Fruit fly (Drosophila melanogaster) whole organism, embryonic: ENCODE measurements around the gene Tmx3.

ENCODE experiments used
- B-H1 ChIP-seq: fragments of 200-800 bp; sonication (Bioruptor generic); IDR thresholded peaks from 3 replicates; pipeline ENCODE4 v1.3.6; 2022; ENCODE audit warnings: missing biosample characterization, missing genetic modification characterization
- Bteb2 ChIP-seq: fragments of 200-800 bp; sonication (Bioruptor generic); optimal IDR thresholded peaks from 2 replicates; lab custom pipeline; 2016; ENCODE audit warnings: missing biosample characterization, missing genetic modification characterization
- CG10366 ChIP-seq: fragments of 200-800 bp; sonication (Bioruptor generic); IDR thresholded peaks from 2 replicates; pipeline ENCODE4 v1.3.6; 2022; ENCODE audit warnings: missing biosample characterization, missing genetic modification characterization
- CG10431 ChIP-seq: fragments of 200-800 bp; sonication (Bioruptor generic); optimal IDR thresholded peaks from 3 replicates; lab custom pipeline; 2018; ENCODE audit warnings: missing biosample characterization, mild to moderate bottlenecking, missing genetic modification characterization
- CG10654 ChIP-seq: fragments of 200-800 bp; sonication (Bioruptor generic); optimal IDR thresholded peaks from 2 replicates; lab custom pipeline; 2016; ENCODE audit warnings: missing biosample characterization, missing genetic modification characterization
- CG10959 ChIP-seq: fragments of 200-800 bp; sonication (Bioruptor generic); IDR thresholded peaks from 2 replicates; pipeline ENCODE4 v1.3.6; 2022; ENCODE audit warnings: missing biosample characterization, missing genetic modification characterization
- CG11504 ChIP-seq: fragments of 200-800 bp; sonication (Bioruptor generic); optimal IDR thresholded peaks from 3 replicates; lab custom pipeline; 2019; ENCODE audit warnings: missing biosample characterization, mild to moderate bottlenecking, missing genetic modification characterization, moderate library complexity
- CG11695 ChIP-seq: fragments of 200-800 bp; sonication (Bioruptor generic); IDR thresholded peaks from 3 replicates; pipeline ENCODE4 v1.3.6; 2022; ENCODE audit warnings: missing biosample characterization, missing genetic modification characterization
- CG12071 ChIP-seq: fragments of 200-800 bp; sonication (Bioruptor generic); optimal IDR thresholded peaks from 3 replicates; lab custom pipeline; 2018; ENCODE audit warnings: missing biosample characterization, mild to moderate bottlenecking, missing genetic modification characterization
- CG12391 ChIP-seq: fragments of 200-800 bp; sonication (Bioruptor generic); optimal IDR thresholded peaks from 3 replicates; lab custom pipeline; 2018; ENCODE audit warnings: missing biosample characterization, mild to moderate bottlenecking, missing genetic modification characterization, moderate library complexity
- CG13123 ChIP-seq: fragments of 200-800 bp; sonication (Bioruptor generic); optimal IDR thresholded peaks from 2 replicates; lab custom pipeline; 2016; ENCODE audit warnings: missing biosample characterization, missing genetic modification characterization
- CG13287 ChIP-seq: fragments of 200-800 bp; sonication (Bioruptor generic); IDR thresholded peaks from 2 replicates; pipeline ENCODE4 v1.3.6; 2022; ENCODE audit warnings: missing biosample characterization, missing genetic modification characterization; ENCODE audit not compliant: partially characterized antibody
- CG13624 ChIP-seq: fragments of 200-800 bp; sonication (Bioruptor generic); optimal IDR thresholded peaks from 2 replicates; lab custom pipeline; 2016; ENCODE audit warnings: missing biosample characterization, missing genetic modification characterization
- CG1647 ChIP-seq: fragments of 200-800 bp; sonication (Bioruptor generic); optimal IDR thresholded peaks from 3 replicates; lab custom pipeline; 2016; ENCODE audit warnings: missing biosample characterization, missing genetic modification characterization
- CG16863 ChIP-seq: fragments of 200-800 bp; sonication (Bioruptor generic); optimal IDR thresholded peaks from 3 replicates; lab custom pipeline; 2016; ENCODE audit warnings: missing biosample characterization, missing genetic modification characterization
- CG18764 ChIP-seq: fragments of 200-800 bp; sonication (Bioruptor generic); optimal IDR thresholded peaks from 3 replicates; lab custom pipeline; 2016; ENCODE audit warnings: missing biosample characterization, missing genetic modification characterization
- CG33213 ChIP-seq: fragments of 200-800 bp; sonication (Bioruptor generic); optimal IDR thresholded peaks from 3 replicates; lab custom pipeline; 2016; ENCODE audit warnings: missing biosample characterization, missing genetic modification characterization
- CG5245 ChIP-seq: fragments of 200-800 bp; sonication (Bioruptor generic); optimal IDR thresholded peaks from 3 replicates; lab custom pipeline; 2016; ENCODE audit warnings: missing biosample characterization, missing genetic modification characterization
- CG6689 ChIP-seq: fragments of 200-800 bp; sonication (Bioruptor generic); IDR thresholded peaks from 2 replicates; pipeline ENCODE4 v1.3.6; 2022; ENCODE audit warnings: missing biosample characterization, missing genetic modification characterization
- CG8359 ChIP-seq: fragments of 200-800 bp; sonication (Bioruptor generic); optimal IDR thresholded peaks from 2 replicates; lab custom pipeline; 2017; ENCODE audit warnings: missing biosample characterization, mild to moderate bottlenecking, missing genetic modification characterization, borderline replicate concordance
- CG9727 ChIP-seq: fragments of 200-800 bp; sonication (Bioruptor generic); optimal IDR thresholded peaks from 3 replicates; lab custom pipeline; 2017; ENCODE audit warnings: missing biosample characterization, mild to moderate bottlenecking, missing genetic modification characterization
- CG9876 ChIP-seq: fragments of 200-800 bp; sonication (Bioruptor generic); optimal IDR thresholded peaks from 2 replicates; lab custom pipeline; 2016; ENCODE audit warnings: missing biosample characterization, missing genetic modification characterization
- CrebB ChIP-seq: fragments of 200-800 bp; sonication (Bioruptor generic); optimal IDR thresholded peaks from 3 replicates; lab custom pipeline; 2018; ENCODE audit warnings: missing biosample characterization, mild to moderate bottlenecking, missing genetic modification characterization
- D ChIP-seq, 2 experiments: fragments of 200-800 bp in 1 of 2; fragments of >200 bp in 1 of 2; sonication (Bioruptor generic) in 1 of 2; optimal IDR thresholded peaks; 2 replicates in 1 of 2; 3 replicates in 1 of 2; lab custom pipeline; 2017; ENCODE audit warnings: mild to moderate bottlenecking in 1 of 2, missing biosample characterization in 1 of 2, missing genetic modification characterization in 1 of 2, missing genetic modification reagents in 1 of 2
- Doc2 ChIP-seq: fragments of 200-800 bp; sonication (Bioruptor generic); IDR thresholded peaks from 2 replicates; pipeline ENCODE4 v1.3.6; 2022; ENCODE audit warnings: missing biosample characterization, missing genetic modification characterization
- Elba2 ChIP-seq: fragments of 200-800 bp; sonication (Bioruptor generic); optimal IDR thresholded peaks from 3 replicates; lab custom pipeline; 2016; ENCODE audit warnings: missing biosample characterization, missing genetic modification characterization
- Gsc ChIP-seq: fragments of 200-800 bp; sonication (Bioruptor generic); IDR thresholded peaks from 2 replicates; pipeline ENCODE4 v1.3.6; 2022; ENCODE audit warnings: missing biosample characterization, missing genetic modification characterization
- Kr ChIP-seq: fragments of 200-800 bp; sonication (Bioruptor generic); optimal IDR thresholded peaks from 2 replicates; lab custom pipeline; 2017; ENCODE audit warnings: missing biosample characterization, mild to moderate bottlenecking, missing genetic modification characterization
- MESR4 ChIP-seq: fragments of 200-800 bp; sonication (Bioruptor generic); optimal IDR thresholded peaks from 2 replicates; lab custom pipeline; 2018; ENCODE audit warnings: missing biosample characterization, mild to moderate bottlenecking, missing genetic modification characterization, moderate library complexity
- Max ChIP-seq: fragments of 200-800 bp; sonication (Bioruptor generic); optimal IDR thresholded peaks from 2 replicates; lab custom pipeline; 2016; ENCODE audit warnings: missing biosample characterization, mild to moderate bottlenecking, missing genetic modification characterization
- Mrtf ChIP-seq: fragments of 200-800 bp; sonication (Bioruptor generic); IDR thresholded peaks from 3 replicates; pipeline ENCODE4 v1.3.6; 2022; ENCODE audit warnings: missing biosample characterization, missing genetic modification characterization
- Nf-YB ChIP-seq: fragments of 200-800 bp; sonication (Bioruptor generic); optimal IDR thresholded peaks from 3 replicates; lab custom pipeline; 2019; ENCODE audit warnings: missing biosample characterization, mild to moderate bottlenecking, missing genetic modification characterization, moderate library complexity
- Oaz ChIP-seq: fragments of 200-800 bp; sonication (Bioruptor generic); IDR thresholded peaks from 2 replicates; pipeline ENCODE4 v1.3.6; 2022; ENCODE audit warnings: missing biosample characterization, missing genetic modification characterization
- PHDP ChIP-seq: fragments of 200-800 bp; sonication (Bioruptor generic); optimal IDR thresholded peaks from 3 replicates; lab custom pipeline; 2018; ENCODE audit warnings: missing biosample characterization, mild to moderate bottlenecking, missing genetic modification characterization, moderate library complexity
- Ptx1 ChIP-seq: fragments of 200-800 bp; sonication (Bioruptor generic); IDR thresholded peaks from 2 replicates; pipeline ENCODE4 v1.3.6; 2022; ENCODE audit warnings: missing biosample characterization, missing genetic modification characterization
- Spps ChIP-seq: fragments of 200-800 bp; sonication (Bioruptor generic); optimal IDR thresholded peaks from 2 replicates; lab custom pipeline; 2018; ENCODE audit warnings: missing biosample characterization, mild to moderate bottlenecking, missing genetic modification characterization
- Stat92E ChIP-seq, 3 experiments: fragments of >200 bp in 2 of 3; fragments of 200-800 bp in 1 of 3; sonication (Bioruptor generic) in 1 of 3; optimal IDR thresholded peaks; 2 replicates each; lab custom pipeline; 2017 to 2019; ENCODE audit warnings: missing biosample characterization in 3 of 3, missing genetic modification characterization in 3 of 3, mild to moderate bottlenecking in 1 of 3, moderate library complexity in 1 of 3
- aop ChIP-seq: fragments of 200-800 bp; sonication (Bioruptor generic); IDR thresholded peaks from 2 replicates; pipeline ENCODE4 v1.3.6; 2022; ENCODE audit warnings: missing biosample characterization, missing genetic modification characterization
- eyg ChIP-seq: fragments of 200-800 bp; sonication (Bioruptor generic); optimal IDR thresholded peaks from 3 replicates; lab custom pipeline; 2016; ENCODE audit warnings: missing biosample characterization, missing genetic modification characterization
- ken ChIP-seq: fragments of 200-800 bp; sonication (Bioruptor generic); IDR thresholded peaks from 3 replicates; pipeline ENCODE4 v1.3.6; 2022; ENCODE audit warnings: missing biosample characterization, missing genetic modification characterization
- lilli ChIP-seq: fragments of 200-800 bp; sonication (Bioruptor generic); optimal IDR thresholded peaks from 3 replicates; lab custom pipeline; 2016; ENCODE audit warnings: missing biosample characterization, missing genetic modification characterization
- nerfin-1 ChIP-seq: fragments of 200-800 bp; sonication (Bioruptor generic); optimal IDR thresholded peaks from 3 replicates; lab custom pipeline; 2019; ENCODE audit warnings: missing biosample characterization, mild to moderate bottlenecking, missing genetic modification characterization, moderate library complexity
- pros ChIP-seq: fragments of 200-800 bp; sonication (Bioruptor generic); optimal IDR thresholded peaks from 3 replicates; lab custom pipeline; 2019; ENCODE audit warnings: missing biosample characterization, mild to moderate bottlenecking, missing genetic modification characterization, moderate library complexity
- shn ChIP-seq: fragments of 200-800 bp; sonication (Bioruptor generic); optimal IDR thresholded peaks from 3 replicates; lab custom pipeline; 2016; ENCODE audit warnings: missing biosample characterization, missing genetic modification characterization
- sqz ChIP-seq: fragments of 200-800 bp; sonication (Bioruptor generic); optimal IDR thresholded peaks from 3 replicates; lab custom pipeline; 2018; ENCODE audit warnings: missing biosample characterization, mild to moderate bottlenecking, missing genetic modification characterization
- ssp ChIP-seq: fragments of 200-800 bp; sonication (Bioruptor generic); IDR thresholded peaks from 2 replicates; pipeline ENCODE4 v1.3.6; 2022; ENCODE audit warnings: missing biosample characterization, missing genetic modification characterization
- stwl ChIP-seq: fragments of 200-800 bp; sonication (Bioruptor generic); optimal IDR thresholded peaks from 3 replicates; lab custom pipeline; 2018; ENCODE audit warnings: missing biosample characterization, mild to moderate bottlenecking, missing genetic modification characterization, moderate library complexity
- trem ChIP-seq: fragments of 200-800 bp; optimal IDR thresholded peaks from 3 replicates; lab custom pipeline; 2019; ENCODE audit warnings: missing biosample characterization, mild to moderate bottlenecking, missing genetic modification characterization, moderate library complexity
- wdn ChIP-seq: fragments of 200-800 bp; sonication (Bioruptor generic); IDR thresholded peaks from 2 replicates; pipeline ENCODE4 v1.3.6; 2022; ENCODE audit warnings: missing biosample characterization, missing genetic modification characterization
- zf30C ChIP-seq: fragments of 200-800 bp; sonication (Bioruptor generic); optimal IDR thresholded peaks from 3 replicates; lab custom pipeline; 2018; ENCODE audit warnings: missing biosample characterization, mild to moderate bottlenecking, missing genetic modification characterization

Tmx3 gene

DNA sequence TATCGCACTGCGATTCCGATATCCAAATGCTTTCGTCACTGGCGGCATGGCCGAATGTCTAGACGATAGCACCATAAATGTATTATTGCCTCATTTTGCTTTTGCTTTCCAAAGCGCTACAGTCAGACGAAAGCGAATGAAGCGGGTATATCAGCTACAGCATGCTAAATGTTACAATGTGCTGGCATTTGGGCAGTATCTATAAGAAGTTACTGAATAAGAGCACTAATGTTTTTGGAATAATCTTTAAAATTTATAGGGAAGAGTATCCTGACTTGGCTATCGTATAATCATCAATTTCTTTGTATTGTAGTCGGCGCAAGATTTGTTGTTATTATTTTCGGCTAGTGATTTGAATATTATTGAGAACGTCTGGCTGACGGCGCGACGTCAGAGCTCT is 25.7 kb upstream of the Tmx3 start (continued):
- TF ChIP-seq CG8359 (GFP tag; lab: Kevin White, UChicago), result peak; percentile 7
- peak; percentile 66 for TF ChIP-seq CG10654
- peak; percentile 2 for TF ChIP-seq MESR4 (GFP tag; lab: Kevin White, UChicago)
- TF ChIP-seq Gsc (GFP tag; lab: Robert Waterston, UW), result peak; percentile 44; the same call in 1 of the 2 replicates
- TF ChIP-seq Stat92E (GFP tag; optimal IDR thresholded peaks at IDR 0.05; lab: Kevin White, UChicago), result no peak
- TF ChIP-seq CG5245, result peak; percentile 46
- peak; percentile 84 for TF ChIP-seq Ptx1 (GFP tag; lab: Robert Waterston, UW)
- peak; percentile 59 for TF ChIP-seq CG12391 (tag; lab: Kevin White, UChicago)
- TF ChIP-seq Doc2 (GFP tag; lab: Robert Waterston, UW), result peak; percentile 73
- no peak for TF ChIP-seq zf30C (GFP tag; lab: Kevin White, UChicago)
- peak; percentile 88 for TF ChIP-seq CG13624 (GFP tag; lab: Kevin White, UChicago)
- TF ChIP-seq Oaz, result peak; percentile 77
- TF ChIP-seq PHDP (tag; lab: Kevin White, UChicago), result peak; percentile 80
- TF ChIP-seq CG10366 (GFP tag; lab: Robert Waterston, UW), result peak; percentile 86
- TF ChIP-seq CG16863 (GFP tag; lab: Kevin White, UChicago), result peak; percentile 64
- TF ChIP-seq eyg, result peak; percentile 73
- TF ChIP-seq CG1647, result peak; percentile 62
- peak; percentile 65 for TF ChIP-seq CG9727
- no peak for TF ChIP-seq CG13287
- peak; percentile 24 for TF ChIP-seq Nf-YB (GFP tag; lab: Kevin White, UChicago)
- no peak for TF ChIP-seq Spps (tag; lab: Kevin White, UChicago)
- peak; percentile 38 for TF ChIP-seq CG9876 (GFP tag; lab: Kevin White, UChicago)
- TF ChIP-seq stwl, result no peak
- TF ChIP-seq ken, result peak; percentile 74; the same call in 2 of the 3 replicates
- peak; percentile 47; the same call in 1 of the 2 replicates for TF ChIP-seq ssp (GFP tag; lab: Robert Waterston, UW)
- TF ChIP-seq Kr, result no peak
- TF ChIP-seq Bteb2 (GFP tag; lab: Kevin White, UChicago), result peak; percentile 71
- peak; percentile 81 for TF ChIP-seq B-H1
- peak; percentile 26 for TF ChIP-seq nerfin-1
- peak; percentile 56 for TF ChIP-seq CrebB (tag; lab: Kevin White, UChicago)
- peak; percentile 66 for TF ChIP-seq CG33213
- TF ChIP-seq CG12071, result peak; percentile 82
- peak; percentile 79 for TF ChIP-seq CG11695 (GFP tag; lab: Robert Waterston, UW)
- peak; percentile 86 for TF ChIP-seq lilli (GFP tag; lab: Kevin White, UChicago)
- TF ChIP-seq Mrtf (GFP tag; lab: Robert Waterston, UW), result no peak; the same call in 1 of the 3 replicates
- TF ChIP-seq wdn (GFP tag; lab: Robert Waterston, UW), result peak; percentile 81
- TF ChIP-seq CG10431 (GFP tag; lab: Kevin White, UChicago), result no peak
- no peak for TF ChIP-seq sqz
- TF ChIP-seq shn (GFP tag; lab: Kevin White, UChicago), result peak; percentile 73
- TF ChIP-seq Max, result peak; percentile 63
- TF ChIP-seq Elba2 (GFP tag; lab: Kevin White, UChicago), result no peak
- TF ChIP-seq D (optimal IDR thresholded peaks at IDR 0.05; lab: Kevin White, UChicago), result no peak
- peak; percentile 42 for TF ChIP-seq D (GFP tag; optimal IDR thresholded peaks at IDR 0.05; lab: Kevin White, UChicago)
- TF ChIP-seq CG10959, result peak; percentile 47; the same call in 1 of the 2 replicates
- peak; percentile 81 for TF ChIP-seq CG6689
- no peak for TF ChIP-seq pros (GFP tag; lab: Kevin White, UChicago)
- peak; percentile 18 for TF ChIP-seq CG18764
- TF ChIP-seq trem, result peak; percentile 5
- no peak for TF ChIP-seq CG13123
- peak; percentile 84 for TF ChIP-seq CG11504
- peak; percentile 57; the same call in 1 of the 2 replicates for TF ChIP-seq aop (GFP tag; lab: Robert Waterston, UW)
